Worm (Caenorhabditis elegans) whole organism, L1 larva: ENCODE data around the gene clc-28.

Experiments used
- C04F5.9 ChIP-seq: sonication (generic microtip); optimal IDR thresholded peaks from 2 replicates; lab custom pipeline; 2016; ENCODE audit warnings: missing genetic modification characterization, missing compliant biosample characterization
- aha-1 ChIP-seq: fragments of 150-350 bp; optimal IDR thresholded peaks from 2 replicates; lab custom pipeline; 2014; ENCODE audit warnings: missing biosample characterization, missing genetic modification characterization
- alr-1 ChIP-seq: fragments of 200-800 bp; sonication (Bioruptor generic); optimal IDR thresholded peaks from 2 replicates; lab custom pipeline; 2018; ENCODE audit warnings: borderline replicate concordance, mild to moderate bottlenecking, missing genetic modification characterization, missing compliant biosample characterization
- fos-1 ChIP-seq: fragments of 150-350 bp; optimal IDR thresholded peaks from 2 replicates; lab custom pipeline; 2014; ENCODE audit warnings: missing biosample characterization, missing genetic modification characterization
- mab-9 ChIP-seq: fragments of 200-800 bp; sonication (Bioruptor generic); IDR thresholded peaks from 2 replicates; pipeline ENCODE4 v1.3.6; 2022; ENCODE audit warnings: missing genetic modification reagents, missing genetic modification characterization, missing compliant biosample characterization
- nhr-90 ChIP-seq: sonication (generic microtip); optimal IDR thresholded peaks from 2 replicates; lab custom pipeline; 2016; ENCODE audit warnings: mild to moderate bottlenecking, missing genetic modification characterization, missing compliant biosample characterization; ENCODE audit not compliant: poor library complexity

- TF ChIP-seq aha-1 (tag; lab: Kevin White, UChicago): no peak
- no peak for TF ChIP-seq alr-1 (tag; lab: Kevin White, UChicago)
- TF ChIP-seq mab-9 (GFP tag; lab: Robert Waterston, UW): no peak
- TF ChIP-seq C04F5.9 (tag; lab: Kevin White, UChicago): no peak
- TF ChIP-seq fos-1 (tag; lab: Kevin White, UChicago): no peak
- no peak for TF ChIP-seq nhr-90 (tag; lab: Kevin White, UChicago)
Observed at ce11 chrIII:8312393-8312792, 26.9 kb downstream of the clc-28 start, which contains the start of gene F10E9.2.
